Worm (Caenorhabditis elegans): Measurements from ENCODE around the gene abt-4.

ce11 chrV:333713-334112 is 3.2 kb upstream of the abt-4 start:
- no peak for TF ChIP-seq ceh-18 (tag; optimal IDR thresholded peaks at IDR 0.05)
- TF ChIP-seq elt-2 (tag; optimal IDR thresholded peaks at IDR 0.05): no peak
- TF ChIP-seq ceh-19 (GFP tag; optimal IDR thresholded peaks at IDR 0.05): no peak
- TF ChIP-seq ama-1 (optimal IDR thresholded peaks at IDR 0.05): no peak
- no peak for TF ChIP-seq pax-1 (tag; optimal IDR thresholded peaks at IDR 0.05)
- no peak for TF ChIP-seq tbx-2 (tag; optimal IDR thresholded peaks at IDR 0.05)
- TF ChIP-seq che-1 (tag; optimal IDR thresholded peaks at IDR 0.05): no peak
- TF ChIP-seq ceh-45 (GFP tag; IDR thresholded peaks at IDR 0.05): no peak
- no peak for TF ChIP-seq ceh-14 (tag; optimal IDR thresholded peaks at IDR 0.05)
- no peak for TF ChIP-seq hlh-15 (tag; optimal IDR thresholded peaks at IDR 0.05)
- TF ChIP-seq npax-4 (tag; optimal IDR thresholded peaks at IDR 0.05): no peak
- no peak for TF ChIP-seq pha-4 (tag; optimal IDR thresholded peaks at IDR 0.05)
- TF ChIP-seq pqm-1 (tag; optimal IDR thresholded peaks at IDR 0.05): no peak
- TF ChIP-seq unc-42 (tag; optimal IDR thresholded peaks at IDR 0.05): no peak
